Fruit fly (Drosophila melanogaster): Measurements from ENCODE around the gene ogre.

The ogre gene

DNA sequence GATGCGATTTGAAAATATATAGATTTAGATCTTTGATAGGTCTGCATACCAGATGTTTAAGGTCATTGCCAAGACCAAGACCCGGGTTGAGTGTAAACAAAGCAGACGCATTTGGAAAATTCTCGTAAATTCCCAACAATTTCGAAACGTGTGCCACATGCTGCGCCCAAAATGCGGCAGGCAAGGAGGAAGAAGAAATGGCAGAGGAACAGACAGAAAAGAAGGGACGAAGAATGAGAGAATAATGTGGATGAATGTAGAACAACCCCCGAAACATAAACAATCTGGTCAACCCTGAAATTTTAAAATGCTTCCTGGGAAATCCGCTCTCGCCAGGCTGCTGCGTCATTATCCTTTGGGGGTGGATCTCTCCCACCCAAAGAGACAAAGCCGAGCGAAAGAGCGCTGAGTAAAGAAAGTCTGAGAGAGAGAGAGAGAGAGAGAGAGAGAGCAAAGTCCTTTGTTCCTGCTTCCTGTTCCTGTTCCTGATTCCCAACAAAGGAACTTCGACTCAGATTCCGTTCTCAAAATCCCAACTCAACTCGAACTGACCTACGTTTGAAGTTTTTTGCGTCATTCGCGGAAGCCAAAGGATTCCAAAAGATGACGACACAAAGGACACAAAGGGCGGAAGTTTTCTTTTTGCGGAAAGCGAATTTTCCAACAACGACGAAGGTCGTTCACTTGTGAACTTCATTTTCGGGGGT, 2.3 kb downstream of the ogre start (continued):
- TF ChIP-seq psq (GFP tag; optimal IDR thresholded peaks at IDR 0.05) (peak; percentile 26), CG34224 (GFP tag; IDR thresholded peaks at IDR 0.05; ENCODE audit: partially characterized antibody) (0 out of 3 replicates have a peak, but pooled peaks have one; percentile 27), grau (tag; optimal IDR thresholded peaks at IDR 0.05) (no peak), seq (GFP tag; IDR thresholded peaks at IDR 0.05) (0 out of 2 replicates have a peak, but pooled peaks have one; percentile 43), tgo (GFP tag; IDR thresholded peaks at IDR 0.05) (no peak), CG12299 (tag; optimal IDR thresholded peaks at IDR 0.05) (no peak), NC2β (GFP tag; optimal IDR thresholded peaks at IDR 0.05) (no peak), nerfin-1 (tag; optimal IDR thresholded peaks at IDR 0.05) (peak; percentile 94), Trl (optimal IDR thresholded peaks at IDR 0.05) (peak; percentile 72 to 90), Trl (GFP tag; optimal IDR thresholded peaks at IDR 0.05) (no peak), btn (GFP tag; optimal IDR thresholded peaks at IDR 0.05) (no peak), Fer1 (GFP tag; optimal IDR thresholded peaks at IDR 0.05) (no peak), Sox100B (GFP tag; optimal IDR thresholded peaks at IDR 0.05) (no peak), Hr3 (GFP tag; optimal IDR thresholded peaks at IDR 0.05) (no peak), pfk (GFP tag; optimal IDR thresholded peaks at IDR 0.05) (peak; percentile 89), Ets97D (GFP tag; optimal IDR thresholded peaks at IDR 0.05) (no peak), tll (GFP tag; optimal IDR thresholded peaks at IDR 0.05) (peak in 1 of 2 experiments; percentile 13), pan (optimal IDR thresholded peaks at IDR 0.05) (no peak), pan (GFP tag; optimal IDR thresholded peaks at IDR 0.05 in 1 of 2, IDR thresholded peaks at IDR 0.05 in 1 of 2) (no peak)

DNA sequence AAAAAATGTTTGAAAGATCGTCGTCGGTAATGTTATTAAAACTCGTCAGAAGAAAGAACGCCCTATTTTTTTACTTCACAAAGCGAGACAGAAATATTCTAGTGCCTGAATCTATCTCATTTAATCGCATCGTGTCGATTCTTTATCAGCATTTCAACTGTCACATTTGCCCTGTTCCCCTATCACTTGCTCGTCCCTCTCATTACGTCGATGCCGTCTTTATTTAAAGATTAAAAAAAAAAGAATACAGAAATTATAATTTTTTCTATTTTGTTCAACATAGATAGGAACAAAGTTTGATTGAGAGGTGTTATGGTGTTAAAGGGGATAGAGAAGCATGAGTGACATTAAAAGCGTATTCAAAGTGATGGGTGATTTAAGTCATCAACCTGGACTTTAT, 3.0 kb downstream of the ogre start:
- TF ChIP-seq Gug (GFP tag; IDR thresholded peaks at IDR 0.05) (no peak), sug (tag; optimal IDR thresholded peaks at IDR 0.05) (peak; percentile 12), D19A (tag; optimal IDR thresholded peaks at IDR 0.05) (peak; percentile 13), CG10431 (GFP tag; optimal IDR thresholded peaks at IDR 0.05) (no peak), mam (GFP tag; optimal IDR thresholded peaks at IDR 0.05) (no peak), CG34376 (GFP tag; optimal IDR thresholded peaks at IDR 0.05) (peak; percentile 11), CG4820 (GFP tag; optimal IDR thresholded peaks at IDR 0.05) (no peak), CG4404 (GFP tag; IDR thresholded peaks at IDR 0.05) (no peak), eve (GFP tag; optimal IDR thresholded peaks at IDR 0.05) (peak in 1 of 2 experiments; percentile 26), ro (GFP tag; IDR thresholded peaks at IDR 0.05) (no peak), gcm2 (GFP tag; optimal IDR thresholded peaks at IDR 0.05) (no peak)

DNA sequence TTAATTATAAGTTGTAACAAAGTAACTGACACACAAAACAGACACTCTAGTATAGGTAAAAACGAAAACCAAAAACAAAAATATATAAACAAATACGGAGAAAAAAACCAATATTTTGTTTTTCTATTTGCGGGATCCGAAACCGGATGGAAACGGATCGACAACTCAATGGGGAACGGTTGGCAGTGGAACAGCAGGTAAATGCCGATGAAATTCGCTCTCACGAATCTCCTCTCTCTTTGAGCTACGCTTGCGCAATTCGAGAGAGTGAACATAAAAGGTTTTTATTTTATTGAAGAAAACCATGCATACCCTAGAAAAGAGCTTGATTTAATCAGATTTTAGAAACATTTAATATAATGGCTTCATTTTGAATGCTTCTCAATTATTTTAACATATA, 4.0 kb downstream of the ogre start:
- TF ChIP-seq chinmo (GFP tag; IDR thresholded peaks at IDR 0.05; ENCODE audit: partially characterized antibody) (0 out of 4 replicates have a peak, but pooled peaks have one; percentile 47), Dbx (GFP tag; IDR thresholded peaks at IDR 0.05) (no peak), Ets65A (GFP tag) (no peak), Doc2 (GFP tag; IDR thresholded peaks at IDR 0.05) (no peak), Trl (optimal IDR thresholded peaks at IDR 0.05) (peak; percentile 58 to 72), Trl (GFP tag; optimal IDR thresholded peaks at IDR 0.05) (no peak), gce (GFP tag; IDR thresholded peaks at IDR 0.05) (no peak), row (GFP tag; IDR thresholded peaks at IDR 0.05) (peak; percentile 18; the same call in 1 of the 3 replicates), Pdp1 (GFP tag; optimal IDR thresholded peaks at IDR 0.05) (peak in 1 of 2 experiments; percentile 51), CG9797 (GFP tag; optimal IDR thresholded peaks at IDR 0.05) (no peak), bcd (GFP tag; optimal IDR thresholded peaks at IDR 0.05) (no peak), sens (GFP tag) (peak; percentile 77), D19B (GFP tag; optimal IDR thresholded peaks at IDR 0.05) (peak; percentile 81), CG8281 (tag; optimal IDR thresholded peaks at IDR 0.05) (no peak), pfk (GFP tag; optimal IDR thresholded peaks at IDR 0.05) (peak; percentile 98), Dip2 (GFP tag; IDR thresholded peaks at IDR 0.05) (no peak)

All from whole organism, embryonic.